Fruit fly (Drosophila melanogaster): Measurements from ENCODE around the gene CG9286.

DNA sequence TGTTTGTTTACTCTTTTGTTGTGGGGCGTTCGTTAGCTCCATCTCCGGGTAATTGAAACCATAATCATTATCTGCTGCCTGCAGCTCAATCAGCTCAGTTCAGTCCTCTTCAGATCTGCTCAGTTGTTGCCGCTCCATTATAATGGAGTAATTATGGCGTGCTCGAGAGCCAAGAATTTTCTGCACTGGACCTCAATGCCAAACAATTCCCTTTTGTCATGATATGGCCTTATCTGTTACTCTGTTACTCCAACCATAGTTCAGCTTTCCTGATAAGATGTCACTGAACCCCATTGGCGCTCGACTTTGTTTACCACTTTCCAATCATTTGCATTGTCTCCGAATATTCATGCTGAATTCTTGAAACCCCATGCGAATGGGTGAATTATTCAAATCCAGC, 10.1 kb downstream of the CG9286 start:
- TF ChIP-seq CG15710 (tag; optimal IDR thresholded peaks at IDR 0.05): no peak
- no peak for TF ChIP-seq Pif1B (GFP tag; optimal IDR thresholded peaks at IDR 0.05)
- no peak for TF ChIP-seq CG14655 (GFP tag; optimal IDR thresholded peaks at IDR 0.05)
- TF ChIP-seq gl (tag; optimal IDR thresholded peaks at IDR 0.05): no peak
- no peak for TF ChIP-seq CG13204 (GFP tag; optimal IDR thresholded peaks at IDR 0.05)
- no peak for TF ChIP-seq CG8159 (tag; optimal IDR thresholded peaks at IDR 0.05)
- TF ChIP-seq CG12605 (GFP tag; IDR thresholded peaks at IDR 0.05): no peak
- no peak for TF ChIP-seq CG17806 (tag; optimal IDR thresholded peaks at IDR 0.05)
- TF ChIP-seq CG10348 (GFP tag; IDR thresholded peaks at IDR 0.05): no peak
- no peak for TF ChIP-seq Ets98B (GFP tag; IDR thresholded peaks at IDR 0.05)
